Worm (Caenorhabditis elegans) whole organism, early embryonic: ENCODE measurements around the gene his-32.

Source experiments
- B0310.2 ChIP-seq: sonication (generic microtip); optimal IDR thresholded peaks from 2 replicates; lab custom pipeline; 2016; ENCODE audit warnings: mild to moderate bottlenecking, missing genetic modification characterization, missing compliant biosample characterization
- F13C5.2 ChIP-seq: sonication (generic microtip); optimal IDR thresholded peaks from 2 replicates; lab custom pipeline; 2017; ENCODE audit warnings: mild to moderate bottlenecking, missing genetic modification characterization, inconsistent platforms, missing compliant biosample characterization
- aly-1 ChIP-seq: sonication (generic microtip); optimal IDR thresholded peaks from 2 replicates; lab custom pipeline; 2016; ENCODE audit warnings: missing genetic modification characterization, missing compliant biosample characterization
- ama-1 ChIP-seq: fragments of 150-350 bp; optimal IDR thresholded peaks from 2 replicates; lab custom pipeline; 2014
- ceh-13 ChIP-seq: fragments of 200-800 bp; sonication (Bioruptor generic); optimal IDR thresholded peaks from 2 replicates; lab custom pipeline; 2018; ENCODE audit warnings: mild to moderate bottlenecking, missing genetic modification characterization, missing compliant biosample characterization
- ceh-36 ChIP-seq: sonication (generic microtip); optimal IDR thresholded peaks from 2 replicates; lab custom pipeline; 2016; ENCODE audit warnings: missing genetic modification characterization, inconsistent platforms, missing compliant biosample characterization
- ets-7 ChIP-seq: sonication (generic microtip); optimal IDR thresholded peaks from 2 replicates; lab custom pipeline; 2016; ENCODE audit warnings: missing genotype, missing genetic modification characterization, missing compliant biosample characterization
- flt-1 ChIP-seq: fragments of 200-800 bp; sonication (Bioruptor generic); IDR thresholded peaks from 2 replicates; pipeline ENCODE4 v1.3.6; 2022; ENCODE audit warnings: missing genetic modification characterization, missing compliant biosample characterization
- hmg-4 ChIP-seq: fragments of 200-800 bp; sonication (Bioruptor generic); optimal IDR thresholded peaks from 2 replicates; lab custom pipeline; 2018; ENCODE audit warnings: mild to moderate bottlenecking, missing genetic modification characterization, missing compliant biosample characterization
- hnd-1 ChIP-seq: sonication (generic microtip); optimal IDR thresholded peaks from 2 replicates; lab custom pipeline; 2016; ENCODE audit warnings: missing genetic modification characterization, missing compliant biosample characterization
- pes-1 ChIP-seq: fragments of 200-800 bp; sonication (Bioruptor generic); IDR thresholded peaks from 2 replicates; pipeline ENCODE4 v1.3.6; 2022; ENCODE audit warnings: missing genetic modification reagents, missing genetic modification characterization, missing compliant biosample characterization
- sea-1 ChIP-seq: fragments of 200-800 bp; sonication (Bioruptor generic); conservative IDR thresholded peaks from 2 replicates; pipeline ENCODE4 v1.3.6; 2022; ENCODE audit warnings: missing genetic modification characterization, missing compliant biosample characterization
- tbx-11 ChIP-seq: fragments of 200-800 bp; sonication (Bioruptor generic); IDR thresholded peaks from 2 replicates; pipeline ENCODE4 v1.3.6; 2022; ENCODE audit warnings: missing genetic modification characterization, missing compliant biosample characterization
- tra-4 ChIP-seq: sonication (generic microtip); optimal IDR thresholded peaks from 2 replicates; lab custom pipeline; 2017; ENCODE audit warnings: missing genetic modification characterization, missing compliant biosample characterization

DNA sequence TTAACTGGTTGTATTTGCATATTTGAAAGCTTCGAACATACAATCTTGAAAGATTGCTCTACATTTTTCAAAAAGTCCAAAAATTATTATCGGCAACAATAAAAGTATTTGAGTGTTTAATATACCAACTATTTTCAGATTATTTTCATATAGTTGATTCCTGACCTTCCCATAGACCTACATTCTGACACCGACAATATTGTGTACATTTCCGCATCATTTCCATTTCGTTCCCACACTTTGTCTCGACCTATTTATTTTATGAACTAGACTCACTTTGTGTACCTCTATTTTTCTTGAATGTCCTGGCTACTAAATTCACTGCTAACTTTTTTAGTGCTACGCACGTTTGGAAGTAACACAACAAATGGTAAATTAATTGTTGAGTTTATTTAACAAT lies 8.3 kb downstream of the his-32 start, which contains the start of gene lgc-5:
- TF ChIP-seq ama-1: no peak
- TF ChIP-seq ets-7 (tag; lab: Kevin White, UChicago): no peak
- no peak for TF ChIP-seq B0310.2 (tag; lab: Kevin White, UChicago)
- no peak for TF ChIP-seq F13C5.2 (tag; lab: Kevin White, UChicago)
- TF ChIP-seq sea-1: no peak
- TF ChIP-seq ceh-36 (tag; lab: Kevin White, UChicago): no peak
- TF ChIP-seq flt-1 (GFP tag; lab: Robert Waterston, UW): no peak
- no peak for TF ChIP-seq hnd-1 (tag; lab: Kevin White, UChicago)
- no peak for TF ChIP-seq aly-1 (tag; lab: Kevin White, UChicago)
- no peak for TF ChIP-seq ceh-13 (GFP tag; lab: Kevin White, UChicago)
- TF ChIP-seq tbx-11 (GFP tag; lab: Robert Waterston, UW): no peak
- TF ChIP-seq tra-4 (tag; lab: Kevin White, UChicago): no peak
- no peak for TF ChIP-seq pes-1
- no peak for TF ChIP-seq hmg-4 (GFP tag; lab: Kevin White, UChicago)
